Fruit fly (Drosophila melanogaster) whole organism, embryonic: ENCODE measurements around the gene CG34238.

Experiments
- Optix ChIP-seq: fragments of 200-800 bp; sonication (Bioruptor generic); IDR thresholded peaks from 3 replicates; pipeline ENCODE4 v1.3.6; 2022; ENCODE audit warnings: missing biosample characterization, missing genetic modification characterization
- Sox100B ChIP-seq: fragments of 200-800 bp; sonication (Bioruptor generic); optimal IDR thresholded peaks from 3 replicates; lab custom pipeline; 2018; ENCODE audit warnings: missing biosample characterization, mild to moderate bottlenecking, missing genetic modification characterization
- fu2 ChIP-seq: fragments of 200-800 bp; sonication (Bioruptor generic); optimal IDR thresholded peaks from 2 replicates; lab custom pipeline; 2016; ENCODE audit warnings: missing biosample characterization, missing genetic modification characterization
- gfzf ChIP-seq: fragments of 200-800 bp; sonication (Bioruptor generic); optimal IDR thresholded peaks from 2 replicates; lab custom pipeline; 2016; ENCODE audit warnings: missing biosample characterization, mild to moderate bottlenecking, missing genetic modification characterization, moderate library complexity
- nerfin-2 ChIP-seq: fragments of 200-800 bp; sonication (Bioruptor generic); IDR thresholded peaks from 2 replicates; pipeline ENCODE4 v1.3.6; 2022; ENCODE audit warnings: missing biosample characterization, missing genetic modification characterization; ENCODE audit not compliant: partially characterized antibody
- psq ChIP-seq: fragments of 200-800 bp; sonication (Bioruptor generic); optimal IDR thresholded peaks from 2 replicates; lab custom pipeline; 2017; ENCODE audit warnings: missing biosample characterization, missing genetic modification characterization
- zfh2 ChIP-seq: fragments of 200-800 bp; sonication (Bioruptor generic); optimal IDR thresholded peaks from 2 replicates; lab custom pipeline; 2016; ENCODE audit warnings: missing biosample characterization, missing genetic modification characterization

DNA sequence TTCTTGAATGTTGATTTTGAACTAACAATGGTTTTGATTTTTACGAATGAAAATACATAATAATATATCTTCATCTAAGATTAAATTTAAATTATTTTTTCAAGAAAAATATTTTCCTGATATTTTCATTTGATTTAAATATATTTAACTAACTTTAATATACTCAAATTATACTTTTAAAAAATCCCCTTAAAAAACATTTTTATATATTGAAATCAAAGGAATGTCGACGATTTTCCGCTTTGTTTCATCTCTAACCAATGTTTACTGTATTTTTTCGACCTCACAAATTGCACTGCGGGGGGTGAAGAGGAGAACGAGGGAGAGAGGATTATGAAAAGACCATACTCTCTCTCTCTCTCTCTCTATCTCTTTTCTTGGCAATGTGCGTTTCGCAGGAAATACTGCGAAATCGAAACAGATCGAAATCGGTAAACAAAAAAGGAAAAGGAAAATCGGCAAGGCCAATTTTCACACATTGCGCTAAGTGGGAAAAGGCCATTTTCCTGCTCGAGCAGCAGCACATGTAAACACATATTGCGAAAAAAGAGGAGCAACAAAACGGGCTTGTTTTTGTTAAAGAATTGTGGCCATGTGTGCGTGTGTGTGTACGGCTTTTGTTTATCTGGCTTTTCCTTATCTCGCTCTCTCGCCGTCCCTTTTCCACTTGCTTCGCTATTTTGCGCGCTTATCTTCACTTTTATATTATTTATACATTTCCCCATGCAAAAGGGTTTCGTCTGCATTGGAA, 33.9 kb downstream of the CG34238 start:
- TF ChIP-seq Optix (GFP tag; lab: Robert Waterston, UW) = no peak
- no peak for TF ChIP-seq zfh2 (GFP tag; lab: Kevin White, UChicago)
- no peak for TF ChIP-seq gfzf (GFP tag; lab: Kevin White, UChicago)
- TF ChIP-seq psq (GFP tag; lab: Kevin White, UChicago) = no peak
- TF ChIP-seq nerfin-2 (GFP tag; lab: Robert Waterston, UW) = no peak
- no peak for TF ChIP-seq fu2 (GFP tag; lab: Kevin White, UChicago)
- peak; percentile 23 for TF ChIP-seq Sox100B
